Worm (Caenorhabditis elegans): ENCODE measurements around the gene str-30.

Gene str-30

DNA sequence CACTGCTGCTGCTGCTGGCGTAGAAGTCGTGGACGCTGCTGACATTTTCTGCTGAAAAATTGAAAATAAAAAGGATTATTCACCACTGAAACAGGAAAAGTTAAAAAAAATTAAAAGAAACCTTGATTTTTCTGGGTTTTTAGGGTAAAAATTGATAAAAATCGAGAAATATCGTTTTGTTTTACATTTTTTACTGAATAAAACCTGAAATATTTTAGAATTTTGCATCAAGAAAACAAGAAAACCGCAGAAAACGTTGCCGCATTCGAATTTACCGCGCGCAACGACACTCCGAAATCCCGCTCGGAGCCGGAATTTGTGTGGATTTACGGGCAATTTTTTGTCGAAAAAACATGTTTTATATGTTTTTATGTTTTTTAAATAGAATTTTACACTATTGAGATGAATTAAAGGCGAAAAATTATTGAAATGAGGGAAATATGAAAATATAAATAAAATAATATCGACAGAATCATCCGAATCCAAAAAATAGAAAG is 34.6 kb downstream of the str-30 start, which contains the start of gene chk-1:
Gene chk-1 (minus strand): TSS at position 51 of the 497 bp plus-strand sequence.
- no peak for TF ChIP-seq W03F9.2 (tag; optimal IDR thresholded peaks at IDR 0.05)
- TF ChIP-seq dao-5 (tag; optimal IDR thresholded peaks at IDR 0.05), result no peak
- TF ChIP-seq him-1 (tag; optimal IDR thresholded peaks at IDR 0.05), result no peak

DNA sequence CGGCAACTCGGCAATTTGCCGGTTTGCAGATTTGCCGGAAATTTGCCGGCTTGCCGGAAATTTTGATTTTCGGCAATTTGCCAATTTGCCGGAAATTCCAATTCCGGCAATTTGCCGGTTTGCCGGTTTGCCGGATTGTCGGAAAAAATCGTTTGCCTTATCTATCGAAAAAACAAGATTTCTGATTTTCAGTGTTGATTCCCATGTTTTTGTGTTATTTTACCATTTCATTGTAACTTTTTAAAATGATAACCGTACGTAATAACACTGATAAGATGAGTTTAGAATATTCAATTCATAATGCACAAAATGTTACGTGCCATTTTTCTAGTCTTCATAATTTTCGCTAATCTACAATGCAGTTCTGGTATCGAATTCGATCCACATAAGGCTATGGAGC is 36.0 kb downstream of the str-30 start, which contains the start of gene oac-55:
Gene oac-55 (plus strand): TSS at position 301 of the 400 bp plus-strand sequence.
- TF ChIP-seq him-1 (tag; optimal IDR thresholded peaks at IDR 0.05) (no peak), dao-5 (tag; optimal IDR thresholded peaks at IDR 0.05) (no peak), W03F9.2 (tag; optimal IDR thresholded peaks at IDR 0.05) (no peak)

DNA sequence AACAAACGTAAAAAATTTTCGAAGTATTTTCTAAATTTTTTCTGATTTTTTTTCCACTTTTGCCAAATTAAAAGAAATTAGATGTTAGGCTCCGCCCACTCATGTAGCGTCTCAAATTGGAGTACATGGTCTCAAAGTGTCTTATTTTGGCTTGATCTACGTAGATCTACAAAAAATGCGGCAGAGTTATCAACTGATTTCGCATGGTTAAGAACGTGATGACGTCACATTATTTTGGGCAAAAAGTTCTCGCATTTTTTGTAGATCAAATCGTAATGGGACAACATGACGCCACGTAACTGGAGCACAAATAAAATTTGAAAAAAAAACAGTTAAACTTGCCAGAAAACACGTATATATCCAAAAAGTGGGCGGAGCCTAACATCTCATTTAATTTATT is 37.0 kb downstream of the str-30 start:
- TF ChIP-seq dao-5 (tag; optimal IDR thresholded peaks at IDR 0.05), result no peak
- no peak for TF ChIP-seq him-1 (tag; optimal IDR thresholded peaks at IDR 0.05)
- no peak for TF ChIP-seq W03F9.2 (tag; optimal IDR thresholded peaks at IDR 0.05)

DNA sequence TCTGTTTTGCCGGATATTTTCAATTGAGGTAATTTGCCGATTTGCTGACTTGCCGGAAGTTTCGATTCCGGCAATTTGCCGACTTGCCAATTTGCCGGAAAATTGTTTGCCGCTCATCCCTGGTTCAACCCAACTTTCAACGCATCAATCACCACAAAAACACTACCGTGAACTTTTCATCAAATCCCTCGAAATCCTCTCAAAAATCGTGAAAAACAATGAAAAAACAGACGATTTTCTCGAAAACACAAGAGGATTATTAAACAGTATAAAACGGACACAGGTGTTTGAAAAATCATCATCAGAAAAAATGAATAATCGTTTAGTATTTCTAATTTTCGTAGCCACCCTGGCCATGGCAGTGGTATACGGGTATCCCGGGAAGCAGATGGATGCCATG is 42.0 kb downstream of the str-30 start, which contains the start of gene Y39H10A.1:
Gene Y39H10A.1 (plus strand): TSS at position 301 of the 400 bp plus-strand sequence.
- no peak for TF ChIP-seq him-1 (tag; optimal IDR thresholded peaks at IDR 0.05)
- no peak for TF ChIP-seq W03F9.2 (tag; optimal IDR thresholded peaks at IDR 0.05)
- TF ChIP-seq dao-5 (tag; optimal IDR thresholded peaks at IDR 0.05), result no peak

DNA sequence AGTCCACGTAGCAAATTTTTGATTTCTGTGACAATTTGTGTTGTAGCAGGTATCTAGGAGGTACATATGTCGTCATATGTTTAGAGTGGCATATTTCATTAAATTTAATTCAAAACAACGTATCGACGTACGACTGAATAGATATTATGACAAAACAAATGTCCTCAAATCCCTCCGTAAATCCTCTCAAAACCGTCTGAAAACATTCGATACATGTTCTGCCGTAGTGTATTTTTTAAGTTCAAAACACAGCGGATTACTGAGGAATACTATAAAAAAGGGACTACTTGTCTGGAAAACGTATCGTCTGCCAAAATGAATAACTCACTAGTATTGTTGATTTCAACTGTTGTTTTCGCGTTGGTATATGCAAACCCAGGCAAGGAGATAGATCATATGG is 43.4 kb downstream of the str-30 start, which contains the start of gene R08E5.4:
Gene R08E5.4 (plus strand): TSS at position 301 of the 400 bp plus-strand sequence.
- no peak for TF ChIP-seq W03F9.2 (tag; optimal IDR thresholded peaks at IDR 0.05)
- TF ChIP-seq him-1 (tag; optimal IDR thresholded peaks at IDR 0.05), result no peak
- no peak for TF ChIP-seq dao-5 (tag; optimal IDR thresholded peaks at IDR 0.05)

DNA sequence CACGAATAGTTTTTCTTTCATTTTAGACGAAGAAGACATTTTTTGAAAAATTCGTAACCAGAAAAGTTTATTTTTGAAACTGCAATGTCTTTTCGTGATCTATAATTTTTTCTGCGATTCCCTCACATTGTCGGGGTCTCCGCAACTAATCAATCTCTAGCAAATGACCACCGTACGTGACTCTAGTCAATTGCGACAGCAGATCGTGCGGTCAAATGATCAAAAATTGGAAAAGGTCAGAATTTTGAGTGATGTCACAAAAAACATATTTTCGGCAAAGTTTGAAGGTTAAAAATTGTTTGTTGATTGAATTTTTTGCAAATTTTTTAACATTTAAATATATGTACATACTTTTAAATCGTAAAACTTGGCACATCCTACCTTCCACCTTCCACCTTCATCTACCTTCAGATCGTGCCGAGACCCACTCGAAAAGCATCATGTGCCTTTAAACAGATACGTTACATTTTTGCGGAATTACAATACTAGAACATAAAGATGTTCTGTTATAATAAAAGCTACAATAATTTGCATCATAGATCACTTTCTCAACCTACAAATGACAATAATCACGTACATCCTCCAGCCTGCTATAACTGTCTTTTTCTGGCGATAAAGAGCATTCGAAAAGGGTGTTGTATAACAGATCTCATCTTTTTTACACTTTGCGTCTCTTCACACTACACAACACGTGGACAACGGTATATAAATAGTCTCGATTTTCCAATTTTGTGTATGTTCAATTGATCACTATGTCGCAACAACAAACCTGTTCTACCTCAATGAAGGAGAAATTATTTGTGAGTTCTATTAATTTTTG is 46.8 kb downstream of the str-30 start, which contains the start of the genes R08E5.1 and rips-1:
Gene R08E5.1 (minus strand): TSS at position 82 of the 820 bp plus-strand sequence.
Gene rips-1 (plus strand): TSS at position 585 of the 820 bp plus-strand sequence.
- TF ChIP-seq him-1 (tag; optimal IDR thresholded peaks at IDR 0.05), result no peak
- TF ChIP-seq dao-5 (tag; optimal IDR thresholded peaks at IDR 0.05), result no peak
- no peak for TF ChIP-seq W03F9.2 (tag; optimal IDR thresholded peaks at IDR 0.05)

DNA sequence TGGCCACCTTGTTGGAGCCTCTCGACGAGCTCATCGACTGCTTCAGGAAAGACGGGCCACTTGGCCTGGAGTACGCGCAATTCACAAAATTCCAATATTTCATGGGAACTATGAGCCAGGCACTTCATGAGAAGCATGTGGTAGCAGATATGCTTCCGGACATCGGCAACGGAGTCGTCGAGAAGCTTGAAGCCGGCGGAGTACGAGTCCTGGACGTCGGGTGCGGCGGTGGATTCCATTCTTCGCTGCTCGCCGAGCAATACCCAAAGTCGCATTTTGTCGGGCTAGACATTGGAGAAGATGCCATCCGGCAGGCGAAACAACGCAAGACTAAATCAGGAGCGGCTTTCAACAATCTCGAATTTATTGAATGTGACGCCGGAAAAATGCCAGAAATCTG is 48.7 kb downstream of the str-30 start:
- TF ChIP-seq dao-5 (tag; optimal IDR thresholded peaks at IDR 0.05), result no peak
- TF ChIP-seq W03F9.2 (tag; optimal IDR thresholded peaks at IDR 0.05), result no peak
- no peak for TF ChIP-seq him-1 (tag; optimal IDR thresholded peaks at IDR 0.05)

DNA sequence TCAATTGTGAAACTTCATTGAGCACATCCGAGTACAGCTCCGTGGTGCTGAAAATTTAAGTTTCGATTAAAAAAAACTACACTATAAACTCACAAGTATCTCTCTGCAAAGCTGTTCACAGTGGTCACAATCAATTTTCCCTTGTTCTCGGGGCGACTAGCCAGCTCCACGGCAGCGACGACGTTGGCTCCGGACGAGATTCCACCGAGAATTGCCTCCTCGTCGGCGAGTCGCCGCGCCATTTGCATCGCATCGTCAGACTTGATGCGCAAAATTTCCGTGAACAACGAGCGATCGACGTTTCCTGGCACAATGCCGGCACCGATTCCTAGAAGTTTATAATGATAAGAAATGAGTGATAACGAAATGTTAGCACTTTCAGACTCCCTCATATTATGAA is 49.8 kb downstream of the str-30 start:
- TF ChIP-seq W03F9.2 (tag; optimal IDR thresholded peaks at IDR 0.05) (no peak), him-1 (tag; optimal IDR thresholded peaks at IDR 0.05) (no peak), dao-5 (tag; optimal IDR thresholded peaks at IDR 0.05) (no peak)

DNA sequence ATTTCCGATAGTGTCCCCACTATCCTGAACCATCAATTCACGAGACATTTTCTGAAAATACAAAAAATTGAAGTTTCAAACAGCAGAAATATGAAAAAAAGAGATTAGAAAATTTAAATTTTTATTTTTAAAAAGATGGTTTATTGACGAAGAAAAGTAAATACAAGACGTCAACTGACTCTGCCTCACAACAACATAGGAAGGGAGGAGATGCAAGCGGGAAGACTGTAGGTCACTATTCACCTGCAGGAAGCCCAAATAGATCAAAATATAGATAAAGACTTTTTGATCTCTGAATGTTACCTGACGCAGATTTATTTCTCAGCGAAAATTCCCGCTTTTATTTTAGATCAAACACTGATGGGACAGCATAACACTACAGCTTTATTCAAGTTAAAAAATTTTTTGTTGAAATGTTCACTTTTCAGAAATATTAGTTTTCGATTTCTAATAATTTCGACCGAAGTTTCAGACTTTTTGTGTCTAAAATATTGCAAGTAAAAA is 51.3 kb downstream of the str-30 start, which contains the start of gene cysl-3:
Gene cysl-3 (minus strand): TSS at position 51 of the 504 bp plus-strand sequence.
- TF ChIP-seq W03F9.2 (tag; optimal IDR thresholded peaks at IDR 0.05) (no peak), dao-5 (tag; optimal IDR thresholded peaks at IDR 0.05) (no peak), him-1 (tag; optimal IDR thresholded peaks at IDR 0.05) (no peak)

Measured in whole organism, L4/young adult.